Fruit fly (Drosophila melanogaster) whole organism, embryonic: ENCODE measurements around the gene sro.

Experiments used
- Aef1 ChIP-seq: fragments of 200-800 bp; sonication (Bioruptor generic); IDR thresholded peaks from 3 replicates; pipeline ENCODE4 v1.3.6; 2022; ENCODE audit warnings: missing biosample characterization, missing genetic modification characterization
- B-H2 ChIP-seq: fragments of 200-800 bp; sonication (Bioruptor generic); optimal IDR thresholded peaks from 2 replicates; lab custom pipeline; 2018; ENCODE audit warnings: missing biosample characterization, mild to moderate bottlenecking, missing genetic modification characterization
- CG1024 ChIP-seq: fragments of 200-800 bp; sonication (Bioruptor generic); IDR thresholded peaks from 2 replicates; pipeline ENCODE4 v1.3.6; 2022; ENCODE audit warnings: missing biosample characterization, missing genetic modification characterization
- CG10321 ChIP-seq: fragments of 200-800 bp; sonication (Bioruptor generic); IDR thresholded peaks from 2 replicates; pipeline ENCODE4 v1.3.6; 2022; ENCODE audit warnings: missing biosample characterization, missing genetic modification characterization
- CG10462 ChIP-seq: fragments of 200-800 bp; sonication (Bioruptor generic); optimal IDR thresholded peaks from 2 replicates; lab custom pipeline; 2016; ENCODE audit warnings: missing biosample characterization, missing genetic modification characterization
- CG10979 ChIP-seq: fragments of 200-800 bp; sonication (Bioruptor generic); optimal IDR thresholded peaks from 2 replicates; lab custom pipeline; 2018; ENCODE audit warnings: missing biosample characterization, mild to moderate bottlenecking, missing genetic modification characterization, moderate library complexity
- CG11723 ChIP-seq: fragments of 200-800 bp; sonication (Bioruptor generic); optimal IDR thresholded peaks from 2 replicates; lab custom pipeline; 2017; ENCODE audit warnings: missing biosample characterization, mild to moderate bottlenecking, missing genetic modification characterization
- CG12299 ChIP-seq: fragments of 200-800 bp; sonication (Bioruptor generic); optimal IDR thresholded peaks from 2 replicates; lab custom pipeline; 2018; ENCODE audit warnings: missing biosample characterization, mild to moderate bottlenecking, missing genetic modification characterization
- CG14710 ChIP-seq: fragments of 200-800 bp; sonication (Bioruptor generic); optimal IDR thresholded peaks from 3 replicates; lab custom pipeline; 2019; ENCODE audit warnings: missing biosample characterization, mild to moderate bottlenecking, missing genetic modification characterization, moderate library complexity
- CG15696 ChIP-seq: fragments of 200-800 bp; sonication (Bioruptor generic); optimal IDR thresholded peaks from 2 replicates; lab custom pipeline; 2019; ENCODE audit warnings: missing biosample characterization, mild to moderate bottlenecking, missing genetic modification characterization, moderate library complexity
- CG17328 ChIP-seq: fragments of 200-800 bp; sonication (Bioruptor generic); IDR thresholded peaks from 2 replicates; pipeline ENCODE4 v1.3.6; 2022; ENCODE audit warnings: missing biosample characterization, missing genetic modification characterization
- CG17359 ChIP-seq: fragments of 200-800 bp; sonication (Bioruptor generic); optimal IDR thresholded peaks from 3 replicates; lab custom pipeline; 2018; ENCODE audit warnings: missing biosample characterization, mild to moderate bottlenecking, missing genetic modification characterization, moderate library complexity
- CG17361 ChIP-seq: fragments of 200-800 bp; sonication (Bioruptor generic); IDR thresholded peaks from 3 replicates; pipeline ENCODE4 v1.3.6; 2022; ENCODE audit warnings: missing biosample characterization, missing genetic modification characterization
- CG2678 ChIP-seq: fragments of 200-800 bp; sonication (Bioruptor generic); optimal IDR thresholded peaks from 3 replicates; lab custom pipeline; 2019; ENCODE audit warnings: missing biosample characterization, mild to moderate bottlenecking, missing genetic modification characterization, moderate library complexity
- CG3065 ChIP-seq: fragments of 200-800 bp; sonication (Bioruptor generic); optimal IDR thresholded peaks from 2 replicates; lab custom pipeline; 2016; ENCODE audit warnings: missing biosample characterization, missing genetic modification characterization
- CG33213 ChIP-seq: fragments of 200-800 bp; sonication (Bioruptor generic); optimal IDR thresholded peaks from 3 replicates; lab custom pipeline; 2016; ENCODE audit warnings: missing biosample characterization, missing genetic modification characterization
- CG6175 ChIP-seq: fragments of 200-800 bp; sonication (Bioruptor generic); IDR thresholded peaks from 3 replicates; pipeline ENCODE4 v1.3.6; 2022; ENCODE audit warnings: missing biosample characterization, missing genetic modification characterization
- CG6791 ChIP-seq: fragments of 200-800 bp; sonication (Bioruptor generic); IDR thresholded peaks from 3 replicates; pipeline ENCODE4 v1.3.6; 2022; ENCODE audit warnings: missing biosample characterization, missing genetic modification characterization; ENCODE audit not compliant: partially characterized antibody
- CG7556 ChIP-seq: fragments of 200-800 bp; sonication (Bioruptor generic); optimal IDR thresholded peaks from 2 replicates; lab custom pipeline; 2017; ENCODE audit warnings: missing biosample characterization, mild to moderate bottlenecking, missing genetic modification characterization
- CG7963 ChIP-seq: fragments of 200-800 bp; sonication (Bioruptor generic); IDR thresholded peaks from 3 replicates; pipeline ENCODE4 v1.3.6; 2022; ENCODE audit warnings: missing biosample characterization, missing genetic modification characterization; ENCODE audit not compliant: partially characterized antibody
- CG8281 ChIP-seq: fragments of 200-800 bp; sonication (Bioruptor generic); optimal IDR thresholded peaks from 2 replicates; lab custom pipeline; 2018; ENCODE audit warnings: missing biosample characterization, mild to moderate bottlenecking, missing genetic modification characterization, moderate library complexity
- CG9215 ChIP-seq: fragments of 200-800 bp; sonication (Bioruptor generic); IDR thresholded peaks from 2 replicates; pipeline ENCODE4 v1.3.6; 2022; ENCODE audit warnings: missing biosample characterization, missing genetic modification characterization
- Dp ChIP-seq: fragments of 200-800 bp; sonication (Bioruptor generic); optimal IDR thresholded peaks from 2 replicates; lab custom pipeline; 2018; ENCODE audit warnings: missing biosample characterization, mild to moderate bottlenecking, missing genetic modification characterization, moderate library complexity
- Fer3 ChIP-seq: fragments of 200-800 bp; sonication (Bioruptor generic); optimal IDR thresholded peaks from 2 replicates; lab custom pipeline; 2018; ENCODE audit warnings: missing biosample characterization, mild to moderate bottlenecking, missing genetic modification characterization, moderate library complexity
- Hr78 ChIP-seq, 2 experiments: fragments of 200-800 bp in 1 of 2; fragments of >200 bp in 1 of 2; sonication (Bioruptor generic) in 1 of 2; optimal IDR thresholded peaks; 2 replicates each; lab custom pipeline; 2017 to 2019; ENCODE audit warnings: missing biosample characterization in 2 of 2, missing genetic modification characterization in 2 of 2, mild to moderate bottlenecking in 1 of 2, moderate library complexity in 1 of 2
- Mad ChIP-seq: fragments of 200-800 bp; sonication (Bioruptor generic); optimal IDR thresholded peaks from 2 replicates; lab custom pipeline; 2016; ENCODE audit warnings: missing biosample characterization, missing genetic modification characterization
- Max ChIP-seq: fragments of 200-800 bp; sonication (Bioruptor generic); optimal IDR thresholded peaks from 2 replicates; lab custom pipeline; 2016; ENCODE audit warnings: missing biosample characterization, mild to moderate bottlenecking, missing genetic modification characterization
- Mrtf ChIP-seq: fragments of 200-800 bp; sonication (Bioruptor generic); IDR thresholded peaks from 3 replicates; pipeline ENCODE4 v1.3.6; 2022; ENCODE audit warnings: missing biosample characterization, missing genetic modification characterization
- Nf-YB ChIP-seq: fragments of 200-800 bp; sonication (Bioruptor generic); optimal IDR thresholded peaks from 3 replicates; lab custom pipeline; 2019; ENCODE audit warnings: missing biosample characterization, mild to moderate bottlenecking, missing genetic modification characterization, moderate library complexity
- Opbp ChIP-seq: fragments of 200-800 bp; sonication (Bioruptor generic); IDR thresholded peaks from 3 replicates; pipeline ENCODE4 v1.3.6; 2022; ENCODE audit warnings: missing biosample characterization, missing genetic modification characterization; ENCODE audit not compliant: partially characterized antibody
- Rx ChIP-seq: fragments of 200-800 bp; sonication (Bioruptor generic); IDR thresholded peaks from 2 replicates; pipeline ENCODE4 v1.3.6; 2022; ENCODE audit warnings: missing biosample characterization, missing genetic modification characterization
- ab ChIP-seq: fragments of 200-800 bp; sonication (Bioruptor generic); optimal IDR thresholded peaks from 2 replicates; lab custom pipeline; 2016; ENCODE audit warnings: missing biosample characterization, missing genetic modification characterization
- ap ChIP-seq: fragments of 200-800 bp; sonication (Bioruptor generic); IDR thresholded peaks from 2 replicates; pipeline ENCODE4 v1.3.6; 2022; ENCODE audit warnings: missing biosample characterization, missing genetic modification characterization
- ara ChIP-seq: fragments of 200-800 bp; sonication (Bioruptor generic); IDR thresholded peaks from 2 replicates; pipeline ENCODE4 v1.3.6; 2022; ENCODE audit warnings: missing biosample characterization, missing genetic modification characterization
- chinmo ChIP-seq: fragments of 200-800 bp; sonication (Bioruptor generic); IDR thresholded peaks from 4 replicates; pipeline ENCODE4 v1.3.6; 2022; ENCODE audit warnings: missing biosample characterization, missing genetic modification characterization; ENCODE audit not compliant: partially characterized antibody
- dati ChIP-seq: fragments of 200-800 bp; sonication (Bioruptor generic); IDR thresholded peaks from 2 replicates; pipeline ENCODE4 v1.3.6; 2022; ENCODE audit warnings: missing biosample characterization, missing genetic modification characterization
- disco-r ChIP-seq: fragments of 200-800 bp; sonication (Bioruptor generic); optimal IDR thresholded peaks from 2 replicates; lab custom pipeline; 2016; ENCODE audit warnings: missing biosample characterization, missing genetic modification characterization
- fd96Cb ChIP-seq: fragments of 200-800 bp; sonication (Bioruptor generic); optimal IDR thresholded peaks from 2 replicates; lab custom pipeline; 2018; ENCODE audit warnings: missing biosample characterization, mild to moderate bottlenecking, missing genetic modification characterization, moderate library complexity
- gfzf ChIP-seq: fragments of 200-800 bp; sonication (Bioruptor generic); optimal IDR thresholded peaks from 2 replicates; lab custom pipeline; 2016; ENCODE audit warnings: missing biosample characterization, mild to moderate bottlenecking, missing genetic modification characterization, moderate library complexity
- grau ChIP-seq: fragments of 200-800 bp; optimal IDR thresholded peaks from 3 replicates; lab custom pipeline; 2019; ENCODE audit warnings: missing biosample characterization, mild to moderate bottlenecking, missing genetic modification characterization, moderate library complexity
- gro ChIP-seq: fragments of 200-800 bp; sonication (Bioruptor generic); optimal IDR thresholded peaks from 2 replicates; lab custom pipeline; 2016; ENCODE audit warnings: missing biosample characterization, missing genetic modification characterization
- jing ChIP-seq: fragments of 200-800 bp; sonication (Bioruptor generic); optimal IDR thresholded peaks from 2 replicates; lab custom pipeline; 2018; ENCODE audit warnings: missing biosample characterization, mild to moderate bottlenecking, missing genetic modification characterization
- nau ChIP-seq: fragments of 200-800 bp; sonication (Bioruptor generic); optimal IDR thresholded peaks from 3 replicates; lab custom pipeline; 2017; ENCODE audit warnings: missing biosample characterization, mild to moderate bottlenecking, missing genetic modification characterization, missing genetic modification reagents
- otp ChIP-seq: fragments of 200-800 bp; sonication (Bioruptor generic); IDR thresholded peaks from 3 replicates; pipeline ENCODE4, ENCODE4 v1.3.6; 2022; ENCODE audit warnings: missing biosample characterization, missing genetic modification characterization
- peb ChIP-seq: fragments of 200-800 bp; sonication (Bioruptor generic); IDR thresholded peaks from 2 replicates; pipeline ENCODE4 v1.3.6; 2022; ENCODE audit warnings: missing biosample characterization, missing genetic modification characterization
- run ChIP-seq: fragments of 200-800 bp; sonication (Bioruptor generic); optimal IDR thresholded peaks from 3 replicates; lab custom pipeline; 2018; ENCODE audit warnings: missing biosample characterization, mild to moderate bottlenecking, missing genetic modification characterization
- sima ChIP-seq: fragments of 200-800 bp; sonication (Bioruptor generic); optimal IDR thresholded peaks from 2 replicates; lab custom pipeline; 2016; ENCODE audit warnings: missing biosample characterization, missing genetic modification characterization
- vvl ChIP-seq: fragments of 200-800 bp; sonication (Bioruptor generic); IDR thresholded peaks from 2 replicates; pipeline ENCODE4 v1.3.6; 2022; ENCODE audit warnings: missing biosample characterization, missing genetic modification characterization
- wek ChIP-seq: fragments of 200-800 bp; sonication (Bioruptor generic); optimal IDR thresholded peaks from 3 replicates; lab custom pipeline; 2018; ENCODE audit warnings: missing biosample characterization, mild to moderate bottlenecking, missing genetic modification characterization, moderate library complexity
- zf30C ChIP-seq: fragments of 200-800 bp; sonication (Bioruptor generic); optimal IDR thresholded peaks from 3 replicates; lab custom pipeline; 2018; ENCODE audit warnings: missing biosample characterization, mild to moderate bottlenecking, missing genetic modification characterization

The sro gene

DNA sequence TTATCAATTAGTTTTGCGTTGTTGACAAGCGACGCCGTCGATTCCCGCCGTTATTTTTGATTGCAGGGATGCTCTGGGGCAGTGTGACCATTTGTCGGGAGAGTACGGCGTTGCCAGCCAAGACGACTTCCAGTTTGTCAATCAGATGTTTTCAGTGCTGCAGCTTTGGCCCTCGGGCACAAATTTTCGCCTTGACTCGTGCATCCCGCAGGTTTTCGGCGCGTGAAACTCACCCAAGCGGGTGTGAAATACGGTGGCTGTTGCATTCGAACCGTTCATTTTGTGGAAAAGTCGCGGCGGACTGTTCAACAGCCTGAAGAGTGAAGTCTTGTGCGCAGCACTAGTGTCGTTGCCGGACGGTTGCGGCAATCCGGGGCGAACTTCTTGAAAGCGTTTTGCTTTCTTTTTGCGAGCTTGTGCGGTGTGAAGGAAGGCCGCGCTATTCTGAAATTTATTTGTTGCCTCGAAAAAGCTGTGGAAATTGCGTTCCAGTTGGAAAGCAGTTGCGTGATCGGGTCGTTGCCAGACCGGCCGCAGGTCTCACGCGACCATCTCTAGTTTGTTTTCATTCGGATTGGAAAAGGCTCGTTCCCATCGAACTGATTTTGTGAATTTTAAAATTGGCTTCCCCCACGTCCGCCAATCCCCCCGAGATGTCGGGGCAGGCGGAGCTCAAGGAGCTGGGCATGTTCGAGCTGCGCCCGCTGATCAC lies 12.4 kb downstream of the sro start, which contains the start of the genes ca and ncd (continued):
- TF ChIP-seq Max (GFP tag; lab: Kevin White, UChicago) (no peak), Mrtf (GFP tag; lab: Robert Waterston, UW) (no peak), CG33213 (GFP tag; lab: Kevin White, UChicago) (no peak), CG3065 (GFP tag; lab: Kevin White, UChicago) (no peak), Rx (GFP tag; lab: Robert Waterston, UW) (no peak), peb (no peak), Dp (GFP tag; lab: Kevin White, UChicago) (peak; percentile 88), Nf-YB (GFP tag; lab: Kevin White, UChicago) (no peak), CG14710 (tag; lab: Kevin White, UChicago) (peak; percentile 50), ara (GFP tag; lab: Robert Waterston, UW) (no peak), CG9215 (GFP tag; lab: Robert Waterston, UW) (peak; percentile 80), run (tag; lab: Kevin White, UChicago) (no peak), dati (GFP tag; lab: Robert Waterston, UW) (no peak), zf30C (GFP tag; lab: Kevin White, UChicago) (no peak), CG17359 (tag; lab: Kevin White, UChicago) (no peak), CG17328 (GFP tag; lab: Robert Waterston, UW) (no peak), CG10321 (GFP tag; lab: Robert Waterston, UW) (no peak), Hr78 (GFP tag; optimal IDR thresholded peaks at IDR 0.05; lab: Kevin White, UChicago) (no peak), ap (no peak), gfzf (peak; percentile 59), B-H2 (GFP tag; lab: Kevin White, UChicago) (no peak), otp (no peak), CG12299 (tag; lab: Kevin White, UChicago) (no peak), gro (no peak), disco-r (no peak), vvl (no peak), CG15696 (tag; lab: Kevin White, UChicago) (no peak), CG7963 (peak; percentile 61; the same call in 1 of the 3 replicates), CG6791 (GFP tag; lab: Robert Waterston, UW) (0 out of 3 replicates have a peak, but pooled peaks have one; percentile 44), wek (GFP tag; lab: Kevin White, UChicago) (no peak), CG6175 (GFP tag; lab: Robert Waterston, UW) (no peak), grau (no peak), CG8281 (tag; lab: Kevin White, UChicago) (no peak), chinmo (GFP tag; lab: Robert Waterston, UW) (0 out of 4 replicates have a peak, but pooled peaks have one; percentile 64), CG11723 (GFP tag; lab: Kevin White, UChicago) (no peak), CG2678 (tag; lab: Kevin White, UChicago) (no peak), Mad (no peak), CG10979 (tag; lab: Kevin White, UChicago) (no peak), Fer3 (tag; lab: Kevin White, UChicago) (no peak), jing (no peak), sima (GFP tag; lab: Kevin White, UChicago) (no peak), Opbp (peak; percentile 62), ab (no peak), nau (no peak), CG10462 (no peak), CG7556 (GFP tag; lab: Kevin White, UChicago) (no peak), Aef1 (GFP tag; lab: Robert Waterston, UW) (no peak), fd96Cb (tag; lab: Kevin White, UChicago) (no peak), CG1024 (GFP tag; lab: Robert Waterston, UW) (no peak), CG17361 (GFP tag; lab: Robert Waterston, UW) (no peak)
